Fruit fly (Drosophila melanogaster) whole organism, embryonic: ENCODE results near the gene CG43954.
A peak's percentile ranks its signal among the peaks of the same experiment; 100 is the strongest.

Experiments used
- Ada2b ChIP-seq: fragments of 200-800 bp; sonication (Bioruptor generic); IDR thresholded peaks from 2 replicates; pipeline ENCODE4 v1.3.6; 2022; ENCODE audit warnings: missing biosample characterization, missing genetic modification characterization
- Atf3 ChIP-seq: fragments of 200-800 bp; sonication (Bioruptor generic); optimal IDR thresholded peaks from 3 replicates; lab custom pipeline; 2016; ENCODE audit warnings: missing biosample characterization, missing genetic modification characterization
- CG10274 ChIP-seq: fragments of 200-800 bp; sonication (Bioruptor generic); optimal IDR thresholded peaks from 3 replicates; lab custom pipeline; 2017; ENCODE audit warnings: missing biosample characterization, mild to moderate bottlenecking, missing genetic modification characterization
- CG10321 ChIP-seq: fragments of 200-800 bp; sonication (Bioruptor generic); IDR thresholded peaks from 2 replicates; pipeline ENCODE4 v1.3.6; 2022; ENCODE audit warnings: missing biosample characterization, missing genetic modification characterization
- CG11085 ChIP-seq: fragments of 200-800 bp; sonication (Bioruptor generic); IDR thresholded peaks from 2 replicates; pipeline ENCODE4 v1.3.6; 2022; ENCODE audit warnings: missing biosample characterization, missing genetic modification characterization
- CG15696 ChIP-seq: fragments of 200-800 bp; sonication (Bioruptor generic); optimal IDR thresholded peaks from 2 replicates; lab custom pipeline; 2019; ENCODE audit warnings: missing biosample characterization, mild to moderate bottlenecking, missing genetic modification characterization, moderate library complexity
- CG1647 ChIP-seq: fragments of 200-800 bp; sonication (Bioruptor generic); optimal IDR thresholded peaks from 3 replicates; lab custom pipeline; 2016; ENCODE audit warnings: missing biosample characterization, missing genetic modification characterization
- CG16779 ChIP-seq: fragments of 200-800 bp; sonication (Bioruptor generic); IDR thresholded peaks from 2 replicates; pipeline ENCODE4 v1.3.6; 2022; ENCODE audit warnings: missing biosample characterization, missing genetic modification characterization
- CG16813 ChIP-seq: fragments of 200-800 bp; sonication (Bioruptor generic); IDR thresholded peaks from 3 replicates; pipeline ENCODE4 v1.3.6; 2022; ENCODE audit warnings: missing biosample characterization, missing genetic modification characterization; ENCODE audit not compliant: partially characterized antibody
- CG16863 ChIP-seq: fragments of 200-800 bp; sonication (Bioruptor generic); optimal IDR thresholded peaks from 3 replicates; lab custom pipeline; 2016; ENCODE audit warnings: missing biosample characterization, missing genetic modification characterization
- CG1792 ChIP-seq: fragments of 200-800 bp; sonication (Bioruptor generic); optimal IDR thresholded peaks from 2 replicates; lab custom pipeline; 2016; ENCODE audit warnings: missing biosample characterization, missing genetic modification characterization
- CG18619 ChIP-seq: fragments of 200-800 bp; sonication (Bioruptor generic); optimal IDR thresholded peaks from 3 replicates; lab custom pipeline; 2017; ENCODE audit warnings: missing biosample characterization, mild to moderate bottlenecking, missing genetic modification characterization
- CG31441 ChIP-seq: fragments of 200-800 bp; sonication (Bioruptor generic); IDR thresholded peaks from 2 replicates; pipeline ENCODE4 v1.3.6; 2022; ENCODE audit warnings: missing biosample characterization, missing genetic modification characterization
- CG4282 ChIP-seq: fragments of 200-800 bp; sonication (Bioruptor generic); optimal IDR thresholded peaks from 2 replicates; lab custom pipeline; 2016; ENCODE audit warnings: missing biosample characterization, missing genetic modification characterization
- CG43689 ChIP-seq: fragments of 200-800 bp; sonication (Bioruptor generic); IDR thresholded peaks from 2 replicates; pipeline ENCODE4 v1.3.6; 2022; ENCODE audit warnings: missing biosample characterization, missing genetic modification characterization
- CG6854 ChIP-seq: fragments of 200-800 bp; sonication (Bioruptor generic); optimal IDR thresholded peaks from 3 replicates; lab custom pipeline; 2017; ENCODE audit warnings: missing biosample characterization, mild to moderate bottlenecking, missing genetic modification characterization
- CG7987 ChIP-seq: fragments of 200-800 bp; sonication (Bioruptor generic); optimal IDR thresholded peaks from 2 replicates; lab custom pipeline; 2018; ENCODE audit warnings: missing biosample characterization, mild to moderate bottlenecking, missing genetic modification characterization, moderate library complexity
- CG8290 ChIP-seq, 3 experiments: fragments of 200-800 bp; sonication (Bioruptor generic); optimal IDR thresholded peaks; 2 replicates each; lab custom pipeline; 2016 to 2019; ENCODE audit warnings: missing biosample characterization in 3 of 3, missing genetic modification characterization in 3 of 3, mild to moderate bottlenecking in 2 of 3, moderate library complexity in 1 of 3
- CG8359 ChIP-seq: fragments of 200-800 bp; sonication (Bioruptor generic); optimal IDR thresholded peaks from 2 replicates; lab custom pipeline; 2017; ENCODE audit warnings: missing biosample characterization, mild to moderate bottlenecking, missing genetic modification characterization, borderline replicate concordance
- CG8924 ChIP-seq: fragments of 200-800 bp; optimal IDR thresholded peaks from 3 replicates; lab custom pipeline; 2019; ENCODE audit warnings: missing biosample characterization, mild to moderate bottlenecking, missing genetic modification characterization, moderate library complexity
- CTCF ChIP-seq: fragments of 200-800 bp; sonication (Bioruptor generic); optimal IDR thresholded peaks from 2 replicates; lab custom pipeline; 2017; ENCODE audit warnings: missing biosample characterization, mild to moderate bottlenecking, missing genetic modification characterization, moderate library complexity
- CrebB ChIP-seq: fragments of 200-800 bp; sonication (Bioruptor generic); optimal IDR thresholded peaks from 3 replicates; lab custom pipeline; 2018; ENCODE audit warnings: missing biosample characterization, mild to moderate bottlenecking, missing genetic modification characterization
- Doc2 ChIP-seq: fragments of 200-800 bp; sonication (Bioruptor generic); IDR thresholded peaks from 2 replicates; pipeline ENCODE4 v1.3.6; 2022; ENCODE audit warnings: missing biosample characterization, missing genetic modification characterization
- Lpt ChIP-seq: fragments of >200 bp; optimal IDR thresholded peaks from 2 replicates; lab custom pipeline; 2018; ENCODE audit warnings: missing biosample characterization, missing genetic modification characterization
- Rx ChIP-seq: fragments of 200-800 bp; sonication (Bioruptor generic); IDR thresholded peaks from 2 replicates; pipeline ENCODE4 v1.3.6; 2022; ENCODE audit warnings: missing biosample characterization, missing genetic modification characterization
- Side ChIP-seq: fragments of 200-800 bp; sonication (Bioruptor generic); optimal IDR thresholded peaks from 2 replicates; lab custom pipeline; 2016; ENCODE audit warnings: missing biosample characterization, missing genetic modification characterization
- ara ChIP-seq: fragments of 200-800 bp; sonication (Bioruptor generic); IDR thresholded peaks from 2 replicates; pipeline ENCODE4 v1.3.6; 2022; ENCODE audit warnings: missing biosample characterization, missing genetic modification characterization
- ash1 ChIP-seq: fragments of 200-800 bp; sonication (Bioruptor generic); optimal IDR thresholded peaks from 2 replicates; lab custom pipeline; 2018; ENCODE audit warnings: missing biosample characterization, mild to moderate bottlenecking, missing genetic modification characterization
- bcd ChIP-seq: fragments of 200-800 bp; sonication (Bioruptor generic); optimal IDR thresholded peaks from 2 replicates; lab custom pipeline; 2017; ENCODE audit warnings: missing biosample characterization, mild to moderate bottlenecking, missing genetic modification characterization
- cad ChIP-seq: fragments of >200 bp; optimal IDR thresholded peaks from 2 replicates; lab custom pipeline; 2017; ENCODE audit warnings: missing biosample characterization, missing genetic modification characterization
- danr ChIP-seq: fragments of 200-800 bp; sonication (Bioruptor generic); IDR thresholded peaks from 2 replicates; pipeline ENCODE4 v1.3.6; 2022; ENCODE audit warnings: missing biosample characterization, missing genetic modification characterization
- disco-r ChIP-seq: fragments of 200-800 bp; sonication (Bioruptor generic); optimal IDR thresholded peaks from 2 replicates; lab custom pipeline; 2016; ENCODE audit warnings: missing biosample characterization, missing genetic modification characterization
- dysf ChIP-seq: fragments of 200-800 bp; sonication (Bioruptor generic); IDR thresholded peaks from 3 replicates; pipeline ENCODE4 v1.3.6; 2022; ENCODE audit warnings: missing biosample characterization, missing genetic modification characterization
- fd102C ChIP-seq: fragments of 200-800 bp; sonication (Bioruptor generic); optimal IDR thresholded peaks from 2 replicates; lab custom pipeline; 2018; ENCODE audit warnings: missing biosample characterization, mild to moderate bottlenecking, missing genetic modification characterization, moderate library complexity
- ftz-f1 ChIP-seq: fragments of 200-800 bp; sonication (Bioruptor generic); optimal IDR thresholded peaks from 2 replicates; lab custom pipeline; 2016; ENCODE audit warnings: missing biosample characterization, missing genetic modification characterization
- fu2 ChIP-seq: fragments of 200-800 bp; sonication (Bioruptor generic); optimal IDR thresholded peaks from 2 replicates; lab custom pipeline; 2016; ENCODE audit warnings: missing biosample characterization, missing genetic modification characterization
- gcm ChIP-seq: fragments of 200-800 bp; sonication (Bioruptor generic); optimal IDR thresholded peaks from 2 replicates; lab custom pipeline; 2019; ENCODE audit warnings: missing biosample characterization, mild to moderate bottlenecking, missing genetic modification characterization, moderate library complexity
- h ChIP-seq: fragments of >200 bp; optimal IDR thresholded peaks from 2 replicates; lab custom pipeline; 2017
- ind ChIP-seq: fragments of 200-800 bp; sonication (Bioruptor generic); optimal IDR thresholded peaks from 3 replicates; lab custom pipeline; 2016; ENCODE audit warnings: missing biosample characterization, missing genetic modification characterization
- kni ChIP-seq: fragments of 200-800 bp; sonication (Bioruptor generic); optimal IDR thresholded peaks from 3 replicates; lab custom pipeline; 2017; ENCODE audit warnings: mild to moderate bottlenecking, missing biosample characterization, missing genetic modification reagents, missing genetic modification characterization
- lbe ChIP-seq: fragments of 200-800 bp; sonication (Bioruptor generic); optimal IDR thresholded peaks from 2 replicates; lab custom pipeline; 2016; ENCODE audit warnings: missing biosample characterization, mild to moderate bottlenecking, missing genetic modification characterization
- mam ChIP-seq: fragments of 200-800 bp; sonication (Bioruptor generic); optimal IDR thresholded peaks from 3 replicates; lab custom pipeline; 2016; ENCODE audit warnings: missing biosample characterization, missing genetic modification characterization
- nmo ChIP-seq: fragments of 200-800 bp; sonication (Bioruptor generic); optimal IDR thresholded peaks from 2 replicates; lab custom pipeline; 2018; ENCODE audit warnings: missing biosample characterization, mild to moderate bottlenecking, missing genetic modification characterization, moderate library complexity
- oc ChIP-seq: fragments of 200-800 bp; sonication (Bioruptor generic); optimal IDR thresholded peaks from 2 replicates; lab custom pipeline; 2018; ENCODE audit warnings: missing biosample characterization, mild to moderate bottlenecking, missing genetic modification characterization, moderate library complexity
- onecut ChIP-seq: fragments of 200-800 bp; sonication (Bioruptor generic); IDR thresholded peaks from 2 replicates; pipeline ENCODE4 v1.3.6; 2022; ENCODE audit warnings: missing biosample characterization, missing genetic modification characterization
- sens-2 ChIP-seq: fragments of 200-800 bp; sonication (Bioruptor generic); IDR thresholded peaks from 2 replicates; pipeline ENCODE4 v1.3.6; 2022; ENCODE audit warnings: missing biosample characterization, missing genetic modification characterization
- sr ChIP-seq: fragments of 200-800 bp; sonication (Bioruptor generic); IDR thresholded peaks from 3 replicates; pipeline ENCODE4 v1.3.6; 2022; ENCODE audit warnings: missing biosample characterization, missing genetic modification characterization
- tna ChIP-seq: fragments of 200-800 bp; sonication (Bioruptor generic); IDR thresholded peaks from 2 replicates; pipeline ENCODE4 v1.3.6; 2022; ENCODE audit warnings: missing biosample characterization, missing genetic modification characterization; ENCODE audit not compliant: partially characterized antibody
- tx ChIP-seq: fragments of 200-800 bp; sonication (Bioruptor generic); optimal IDR thresholded peaks from 2 replicates; lab custom pipeline; 2016; ENCODE audit warnings: missing biosample characterization, missing genetic modification characterization
- unpg ChIP-seq: fragments of 200-800 bp; sonication (Bioruptor generic); optimal IDR thresholded peaks from 3 replicates; lab custom pipeline; 2018; ENCODE audit warnings: missing biosample characterization, mild to moderate bottlenecking, missing genetic modification characterization, moderate library complexity

Gene CG43954

dm6 chr3L:16711430-16712228 lies at the start of gene CG43954, which contains the start of the genes Lasp and Dab (continued):
- TF ChIP-seq CG8924 (peak; percentile 37), Rx (no peak), CG10274 (GFP tag; lab: Kevin White, UChicago) (no peak), CG18619 (peak; percentile 44), unpg (GFP tag; lab: Kevin White, UChicago) (peak; percentile 32), sr (GFP tag; lab: Robert Waterston, UW) (peak; percentile 57; the same call in 1 of the 3 replicates), tna (peak; percentile 8; the same call in 1 of the 2 replicates), CG8290 (GFP tag; optimal IDR thresholded peaks at IDR 0.05; lab: Kevin White, UChicago) (peak; percentile 42), CG8290 (tag; optimal IDR thresholded peaks at IDR 0.05; lab: Kevin White, UChicago) (peak in 1 of 2 experiments; percentile 91), CG8359 (GFP tag; lab: Kevin White, UChicago) (no peak), ftz-f1 (GFP tag; lab: Kevin White, UChicago) (peak; percentile 81), h (lab: Kevin White, UChicago) (no peak), mam (GFP tag; lab: Kevin White, UChicago) (no peak), CTCF (GFP tag; lab: Kevin White, UChicago) (peak; percentile 96), Side (no peak), danr (GFP tag; lab: Robert Waterston, UW) (no peak), CG4282 (GFP tag; lab: Kevin White, UChicago) (no peak), cad (GFP tag; lab: Kevin White, UChicago) (peak; percentile 62), oc (tag; lab: Kevin White, UChicago) (peak; percentile 42), CG6854 (GFP tag; lab: Kevin White, UChicago) (peak; percentile 59), CG7987 (GFP tag; lab: Kevin White, UChicago) (no peak), ash1 (no peak), kni (peak; percentile 14), CG1792 (GFP tag; lab: Kevin White, UChicago) (no peak), ind (no peak), ara (no peak), CG16863 (no peak), disco-r (GFP tag; lab: Kevin White, UChicago) (no peak), onecut (peak; percentile 37; the same call in 1 of the 2 replicates), tx (GFP tag; lab: Kevin White, UChicago) (no peak), Doc2 (no peak), CG1647 (GFP tag; lab: Kevin White, UChicago) (no peak), CG11085 (GFP tag; lab: Robert Waterston, UW) (no peak), CrebB (tag; lab: Kevin White, UChicago) (peak; percentile 62), CG16813 (GFP tag; lab: Robert Waterston, UW) (peak; percentile 52; the same call in 1 of the 3 replicates), Lpt (GFP tag; lab: Kevin White, UChicago) (no peak), Ada2b (GFP tag; lab: Robert Waterston, UW) (peak; percentile 7; the same call in 1 of the 2 replicates), fu2 (GFP tag; lab: Kevin White, UChicago) (no peak), nmo (GFP tag; lab: Kevin White, UChicago) (peak; percentile 51), CG15696 (tag; lab: Kevin White, UChicago) (no peak), fd102C (GFP tag; lab: Kevin White, UChicago) (peak; percentile 34), CG16779 (GFP tag; lab: Robert Waterston, UW) (0 out of 2 replicates have a peak, but pooled peaks have one; percentile 25), CG43689 (GFP tag; lab: Robert Waterston, UW) (no peak), Atf3 (GFP tag; lab: Kevin White, UChicago) (no peak), dysf (GFP tag; lab: Robert Waterston, UW) (peak; percentile 6; the same call in 1 of the 3 replicates), lbe (no peak), gcm (no peak), CG31441 (GFP tag; lab: Robert Waterston, UW) (peak; percentile 49; the same call in 1 of the 2 replicates), sens-2 (GFP tag; lab: Robert Waterston, UW) (no peak), bcd (GFP tag; lab: Kevin White, UChicago) (no peak), CG10321 (peak; percentile 51)
